Worm (Caenorhabditis elegans): ENCODE results near the gene srz-54.

The srz-54 gene

DNA sequence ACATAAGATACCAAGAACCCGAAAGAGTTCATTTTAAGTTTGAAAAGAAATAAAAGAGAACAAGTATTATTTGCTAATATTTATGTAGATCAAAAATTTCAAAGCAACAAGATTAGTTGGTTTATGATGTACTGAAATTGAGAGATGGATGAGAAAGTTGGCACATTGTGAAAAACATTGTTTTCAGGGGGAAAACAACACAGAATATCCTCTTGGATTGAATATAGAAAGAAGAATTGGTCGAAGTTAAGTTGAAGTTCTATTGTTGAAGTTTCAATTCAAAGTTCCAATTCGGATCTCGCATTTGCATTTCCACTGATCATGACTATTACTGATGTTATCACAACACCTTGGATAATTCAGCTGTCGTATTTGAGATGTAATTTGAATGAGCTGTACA is 20.2 kb downstream of the srz-54 start:
- TF ChIP-seq elt-1 (tag; optimal IDR thresholded peaks at IDR 0.05; ENCODE audit: borderline replicate concordance, insufficient read depth) (no peak), snpc-4 (tag; optimal IDR thresholded peaks at IDR 0.05) (no peak), cnd-1 (tag; optimal IDR thresholded peaks at IDR 0.05) (no peak), blmp-1 (tag; optimal IDR thresholded peaks at IDR 0.05) (no peak), ztf-11 (tag; optimal IDR thresholded peaks at IDR 0.05) (no peak), drap-1 (GFP tag; optimal IDR thresholded peaks at IDR 0.05) (no peak), nhr-2 (tag; optimal IDR thresholded peaks at IDR 0.05) (no peak), ceh-83 (GFP tag; optimal IDR thresholded peaks at IDR 0.05) (no peak), ceh-43 (GFP tag; optimal IDR thresholded peaks at IDR 0.05) (no peak), elt-3 (tag; optimal IDR thresholded peaks at IDR 0.05) (no peak)

DNA sequence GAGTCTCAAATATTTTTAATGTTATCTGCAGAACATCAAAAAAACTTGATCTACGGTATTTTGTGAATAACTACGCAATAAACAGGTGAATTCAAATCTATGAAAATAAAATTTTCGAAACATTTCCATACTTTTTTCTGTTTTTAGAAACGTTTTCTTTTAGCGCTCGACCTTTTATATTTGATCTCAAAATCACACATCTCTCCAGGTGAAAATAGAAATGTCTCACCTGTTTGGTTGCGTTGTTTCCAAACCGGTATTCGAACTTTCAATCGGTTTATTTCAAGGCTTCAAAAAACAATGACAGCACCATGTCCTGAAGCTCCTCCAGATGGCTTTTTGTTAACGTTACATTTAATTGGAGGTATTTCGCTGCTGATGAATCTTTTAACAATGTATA is 20.7 kb downstream of the srz-54 start, which contains the start of gene sri-9:
Gene sri-9, plus strand, starts transcription at position 301 of the 400 bp plus-strand sequence.
- TF ChIP-seq lin-13 (tag; optimal IDR thresholded peaks at IDR 0.05) = no peak
- no peak for TF ChIP-seq unc-120 (tag; optimal IDR thresholded peaks at IDR 0.05; ENCODE audit: poor library complexity, severe bottlenecking)
- TF ChIP-seq nhr-12 (tag; optimal IDR thresholded peaks at IDR 0.05) = no peak
- no peak for TF ChIP-seq tbx-8 (GFP tag; optimal IDR thresholded peaks at IDR 0.05)
- TF ChIP-seq sem-2 (GFP tag; optimal IDR thresholded peaks at IDR 0.05) = no peak
- TF ChIP-seq bed-3 (GFP tag; optimal IDR thresholded peaks at IDR 0.05) = no peak
- TF ChIP-seq mep-1 (tag; optimal IDR thresholded peaks at IDR 0.05) = no peak
- TF ChIP-seq drap-1 (GFP tag; optimal IDR thresholded peaks at IDR 0.05) = no peak
- no peak for TF ChIP-seq blmp-1 (tag; optimal IDR thresholded peaks at IDR 0.05)
- TF ChIP-seq ceh-43 (GFP tag; optimal IDR thresholded peaks at IDR 0.05) = no peak
- TF ChIP-seq ham-2 (GFP tag; optimal IDR thresholded peaks at IDR 0.05) = no peak
- TF ChIP-seq snpc-4 (tag; optimal IDR thresholded peaks at IDR 0.05) = no peak
- no peak for TF ChIP-seq lin-32 (GFP tag; optimal IDR thresholded peaks at IDR 0.05)
- no peak for TF ChIP-seq hlh-1 (tag; optimal IDR thresholded peaks at IDR 0.05)
- TF ChIP-seq nhr-237 (tag; optimal IDR thresholded peaks at IDR 0.05) = no peak
- TF ChIP-seq unc-39 (tag; optimal IDR thresholded peaks at IDR 0.05) = no peak

ce11 chrV:17005189-17005588 is 24.7 kb downstream of the srz-54 start, which contains the start of gene srh-131:
Gene srh-131 (plus strand): TSS chrV:17005489.
- peak; percentile 53 for TF ChIP-seq zip-8 (tag; optimal IDR thresholded peaks at IDR 0.05)
- no peak for TF ChIP-seq elt-1 (tag; optimal IDR thresholded peaks at IDR 0.05; ENCODE audit: borderline replicate concordance, insufficient read depth)

DNA sequence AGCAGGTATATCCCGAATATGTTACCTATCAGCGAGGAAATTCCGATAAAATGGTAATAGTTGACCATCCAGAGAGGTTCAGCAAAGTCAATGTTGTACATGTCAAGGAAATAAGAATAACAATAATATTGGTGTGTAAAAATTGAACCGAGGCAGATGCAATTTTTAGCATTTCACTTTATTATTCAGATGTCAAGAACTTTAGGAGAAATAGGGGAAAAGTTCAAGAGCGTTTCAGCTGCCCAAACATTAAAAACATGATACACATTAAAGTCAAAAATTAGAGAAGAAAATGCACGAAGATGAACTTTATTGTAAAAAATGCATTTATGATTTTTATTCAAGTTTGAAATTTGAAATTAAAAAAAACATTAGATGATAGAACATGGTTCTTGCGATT is 27.8 kb downstream of the srz-54 start, which contains the start of gene sri-69:
Gene sri-69, minus strand, starts transcription at position 101 of the 400 bp plus-strand sequence.
- TF ChIP-seq nhr-2 (tag; optimal IDR thresholded peaks at IDR 0.05) (no peak), unc-39 (tag; optimal IDR thresholded peaks at IDR 0.05) (no peak), unc-62 (GFP tag; optimal IDR thresholded peaks at IDR 0.05) (no peak)

DNA sequence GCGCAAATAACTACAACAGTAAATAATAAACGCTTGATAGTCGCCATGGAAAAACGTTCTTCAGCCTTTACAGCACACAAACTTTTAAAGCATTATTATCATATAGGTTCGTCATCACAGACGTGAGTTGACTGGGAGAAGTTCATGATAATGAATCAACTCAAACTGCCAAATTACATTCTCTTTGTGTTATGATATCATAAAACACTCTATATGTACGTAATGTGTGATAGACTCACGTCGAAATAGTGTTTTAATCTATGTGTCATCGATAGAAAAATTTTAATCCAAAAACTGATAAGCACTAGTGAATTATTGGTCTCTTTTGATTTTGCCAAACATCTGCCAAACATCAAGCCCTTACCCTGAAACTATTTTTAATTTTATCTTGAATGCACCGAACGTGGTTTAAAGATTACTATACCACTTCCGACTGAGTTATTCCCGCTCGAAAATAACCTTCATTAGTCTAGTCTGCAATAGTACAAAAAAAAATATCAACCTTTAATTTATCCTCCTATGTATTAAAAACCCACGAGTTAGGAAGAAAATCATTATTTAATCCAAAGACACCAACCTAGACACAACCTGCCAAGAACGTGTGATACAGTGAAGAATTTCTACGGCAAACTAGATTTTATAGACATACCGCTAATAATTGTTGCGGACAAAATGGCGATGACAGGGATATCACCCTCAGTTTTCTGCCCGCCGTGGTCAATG is 29.0 kb downstream of the srz-54 start, which contains the start of the genes clc-12 and clec-240:
Gene clc-12, minus strand, starts transcription at position 47 of the 723 bp plus-strand sequence.
Gene clec-240, plus strand, starts transcription at position 673 of the 723 bp plus-strand sequence.
- TF ChIP-seq unc-62 (GFP tag; optimal IDR thresholded peaks at IDR 0.05) = no peak
- TF ChIP-seq nhr-237 (tag; optimal IDR thresholded peaks at IDR 0.05) = no peak
- TF ChIP-seq elt-1 (tag; optimal IDR thresholded peaks at IDR 0.05; ENCODE audit: borderline replicate concordance, insufficient read depth) = no peak
- no peak for TF ChIP-seq drap-1 (GFP tag; optimal IDR thresholded peaks at IDR 0.05)
- TF ChIP-seq mls-2 (tag; optimal IDR thresholded peaks at IDR 0.05) = no peak
- no peak for TF ChIP-seq lin-32 (GFP tag; optimal IDR thresholded peaks at IDR 0.05)
- no peak for TF ChIP-seq mep-1 (tag; optimal IDR thresholded peaks at IDR 0.05)
- no peak for TF ChIP-seq snpc-4 (tag; optimal IDR thresholded peaks at IDR 0.05)
- TF ChIP-seq zip-8 (tag; optimal IDR thresholded peaks at IDR 0.05) = no peak
- TF ChIP-seq pha-4 (tag; optimal IDR thresholded peaks at IDR 0.05) = no peak
- TF ChIP-seq blmp-1 (tag; optimal IDR thresholded peaks at IDR 0.05) = no peak
- no peak for TF ChIP-seq nhr-76 (tag; optimal IDR thresholded peaks at IDR 0.05)
- no peak for TF ChIP-seq tbx-8 (GFP tag; optimal IDR thresholded peaks at IDR 0.05)
- TF ChIP-seq lin-13 (tag; optimal IDR thresholded peaks at IDR 0.05) = no peak
- no peak for TF ChIP-seq ham-2 (GFP tag; optimal IDR thresholded peaks at IDR 0.05)
- TF ChIP-seq sem-2 (GFP tag; optimal IDR thresholded peaks at IDR 0.05) = no peak
- TF ChIP-seq ceh-83 (GFP tag; optimal IDR thresholded peaks at IDR 0.05) = no peak
- no peak for TF ChIP-seq mab-5 (tag; optimal IDR thresholded peaks at IDR 0.05)
- TF ChIP-seq elt-3 (tag; optimal IDR thresholded peaks at IDR 0.05) = no peak
- TF ChIP-seq sptf-1 (tag; optimal IDR thresholded peaks at IDR 0.05) = no peak

All from whole organism, mixed stage, embryonic.